Worm (Caenorhabditis elegans) whole organism, L2 larva: ENCODE data around the gene math-34.

Experiments used
- ama-1 ChIP-seq: fragments of 150-350 bp; optimal IDR thresholded peaks from 2 replicates; lab custom pipeline; 2018; ENCODE audit warnings: inconsistent platforms
- ceh-16 ChIP-seq: fragments of 150-350 bp; optimal IDR thresholded peaks from 2 replicates; lab custom pipeline; 2014; ENCODE audit warnings: missing biosample characterization, missing genetic modification characterization
- elt-1 ChIP-seq: fragments of 150-350 bp; optimal IDR thresholded peaks from 2 replicates; lab custom pipeline; 2014; ENCODE audit warnings: missing biosample characterization, missing genetic modification characterization
- nhr-11 ChIP-seq: fragments of 150-350 bp; optimal IDR thresholded peaks from 2 replicates; lab custom pipeline; 2014; ENCODE audit warnings: missing biosample characterization, missing genetic modification characterization
- nhr-237 ChIP-seq: fragments of 150-350 bp; optimal IDR thresholded peaks from 2 replicates; lab custom pipeline; 2014; ENCODE audit warnings: missing biosample characterization, missing genetic modification characterization
- nhr-25 ChIP-seq: fragments of 150-350 bp; sonication (generic microtip); optimal IDR thresholded peaks from 3 replicates; lab custom pipeline; 2014; ENCODE audit warnings: missing biosample characterization, missing genetic modification characterization
- unc-39 ChIP-seq: fragments of 150-350 bp; optimal IDR thresholded peaks from 2 replicates; lab custom pipeline; 2014; ENCODE audit warnings: missing biosample characterization, missing genetic modification characterization
- ztf-11 ChIP-seq: sonication (generic microtip); optimal IDR thresholded peaks from 2 replicates; lab custom pipeline; 2017; ENCODE audit warnings: missing biosample characterization, missing genetic modification characterization
- ztf-4 ChIP-seq: fragments of 150-350 bp; optimal IDR thresholded peaks from 2 replicates; lab custom pipeline; 2014; ENCODE audit warnings: missing biosample characterization, missing genetic modification characterization

DNA sequence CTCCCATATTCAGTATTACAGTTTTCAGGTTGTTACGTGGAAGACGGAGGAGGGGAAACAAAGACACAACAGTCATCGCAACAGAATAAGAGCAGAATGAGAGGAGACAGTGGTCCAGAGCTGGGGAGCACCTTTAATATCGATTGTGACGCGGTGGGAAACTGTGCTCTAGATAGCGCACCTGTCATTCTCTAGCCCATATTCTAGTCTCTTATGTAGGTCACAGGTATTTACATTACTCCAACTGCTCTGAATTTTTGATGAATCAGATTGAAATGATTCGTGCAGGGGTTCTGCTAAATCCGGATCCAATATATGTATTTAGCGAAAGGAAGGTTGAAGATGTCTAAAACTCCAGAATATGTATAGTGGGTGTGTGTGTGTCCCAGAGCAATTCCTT lies 13.5 kb downstream of the math-34 start, which contains the start of gene fbxb-41:
- TF ChIP-seq ceh-16 (tag; lab: Kevin White, UChicago), result no peak
- no peak for TF ChIP-seq ztf-11
- TF ChIP-seq nhr-237 (tag; lab: Kevin White, UChicago), result no peak
- no peak for TF ChIP-seq ama-1 (lab: Kevin White, UChicago)
- TF ChIP-seq unc-39, result no peak
- no peak for TF ChIP-seq nhr-11 (tag; lab: Kevin White, UChicago)
- TF ChIP-seq nhr-25 (tag; lab: Kevin White, UChicago), result no peak
- no peak for TF ChIP-seq ztf-4 (tag; lab: Kevin White, UChicago)
- no peak for TF ChIP-seq elt-1 (tag; lab: Kevin White, UChicago)
